Worm (Caenorhabditis elegans) whole organism, dauer: ENCODE data around the gene bus-12.

Experiments used
- unc-62 ChIP-seq: sonication (generic microtip); optimal IDR thresholded peaks from 2 replicates; lab custom pipeline; 2017; ENCODE audit warnings: missing biosample characterization, missing genetic modification reagents, missing genetic modification characterization

bus-12 gene

ce11 chrIV:13255886-13256285 lies at the start of gene bus-12:
Gene bus-12, plus strand, starts transcription at chrIV:13256186.
- TF ChIP-seq unc-62 (GFP tag; lab: Kevin White, UChicago): no peak

- TF ChIP-seq unc-62 (GFP tag; lab: Kevin White, UChicago): no peak
Measured at ce11 chrIV:13209566-13209965, 46.4 kb upstream of the bus-12 start, which contains the start of gene C48D1.9. Gene C48D1.9, minus strand, starts transcription at chrIV:13209666.

- no peak for TF ChIP-seq unc-62 (GFP tag; lab: Kevin White, UChicago)
Measured at ce11 chrIV:13214466-13214865, 41.5 kb upstream of the bus-12 start, which contains the start of gene cho-1. Gene cho-1, minus strand, starts transcription at chrIV:13214566.

- no peak for TF ChIP-seq unc-62 (GFP tag; lab: Kevin White, UChicago)
Measured at ce11 chrIV:13220594-13220993, 35.4 kb upstream of the bus-12 start.

ce11 chrIV:13221657-13222056 lies 34.3 kb upstream of the bus-12 start, which contains the start of gene C48D1.5:
Gene C48D1.5, plus strand, starts transcription at chrIV:13221957.
- TF ChIP-seq unc-62 (GFP tag; lab: Kevin White, UChicago): no peak

ce11 chrIV:13231393-13231792 lies 24.6 kb upstream of the bus-12 start:
- TF ChIP-seq unc-62 (GFP tag; lab: Kevin White, UChicago): no peak

ce11 chrIV:13236485-13236884 lies 19.5 kb upstream of the bus-12 start, which contains the start of gene pwp-1:
Gene pwp-1, minus strand, starts transcription at chrIV:13236585.
- no peak for TF ChIP-seq unc-62 (GFP tag; lab: Kevin White, UChicago)

ce11 chrIV:13238943-13239861 lies 16.8 kb upstream of the bus-12 start, which contains the start of gene tag-115:
Gene tag-115, minus strand, starts transcription at chrIV:13239414.
- TF ChIP-seq unc-62 (GFP tag; lab: Kevin White, UChicago): no peak

- no peak for TF ChIP-seq unc-62 (GFP tag; lab: Kevin White, UChicago)
Measured at ce11 chrIV:13240078-13240841, 15.7 kb upstream of the bus-12 start, which contains the start of gene rpl-12. Gene rpl-12, minus strand, starts transcription at chrIV:13240651.

ce11 chrIV:13240842-13241143 lies 15.2 kb upstream of the bus-12 start, which contains the start of gene lin-54:
Gene lin-54, plus strand, starts transcription at chrIV:13241044.
- TF ChIP-seq unc-62 (GFP tag; lab: Kevin White, UChicago): no peak

- no peak for TF ChIP-seq unc-62 (GFP tag; lab: Kevin White, UChicago)
Measured at ce11 chrIV:13241340-13241739, 14.6 kb upstream of the bus-12 start.

ce11 chrIV:13243375-13243774 lies 12.6 kb upstream of the bus-12 start, which contains the start of gene JC8.4:
Gene JC8.4, plus strand, starts transcription at chrIV:13243675.
- no peak for TF ChIP-seq unc-62 (GFP tag; lab: Kevin White, UChicago)

ce11 chrIV:13244024-13244423 lies 12.0 kb upstream of the bus-12 start, which contains the start of gene cox-11:
Gene cox-11, plus strand, starts transcription at chrIV:13244324.
- TF ChIP-seq unc-62 (GFP tag; lab: Kevin White, UChicago): no peak

ce11 chrIV:13246961-13247360 lies 9.0 kb upstream of the bus-12 start, which contains the start of gene JC8.7:
Gene JC8.7, plus strand, starts transcription at chrIV:13247261.
- TF ChIP-seq unc-62 (GFP tag; lab: Kevin White, UChicago): no peak

- no peak for TF ChIP-seq unc-62 (GFP tag; lab: Kevin White, UChicago)
Measured at ce11 chrIV:13247780-13248179, 8.2 kb upstream of the bus-12 start.

- TF ChIP-seq unc-62 (GFP tag; lab: Kevin White, UChicago): no peak
Measured at ce11 chrIV:13250243-13250642, 5.7 kb upstream of the bus-12 start.
